Worm (Caenorhabditis elegans) whole organism, midembryonic: Measurements from ENCODE around the gene let-716.

Experiments
- T22C8.4 ChIP-seq: fragments of 200-800 bp; sonication (Bioruptor generic); IDR thresholded peaks from 2 replicates; pipeline ENCODE4 v1.3.6; 2022; ENCODE audit warnings: missing genetic modification characterization, missing compliant biosample characterization
- cog-1 ChIP-seq: sonication (generic microtip); optimal IDR thresholded peaks from 2 replicates; lab custom pipeline; 2016; ENCODE audit warnings: missing genetic modification characterization, missing compliant biosample characterization
- flt-1 ChIP-seq: fragments of 200-800 bp; sonication (Bioruptor generic); IDR thresholded peaks from 2 replicates; pipeline ENCODE4 v1.3.6; 2022; ENCODE audit warnings: missing genetic modification characterization, missing compliant biosample characterization
- klf-2 ChIP-seq: fragments of 200-800 bp; sonication (Bioruptor generic); conservative IDR thresholded peaks from 2 replicates; pipeline ENCODE4 v1.3.6; 2022; ENCODE audit warnings: missing genetic modification reagents, missing genetic modification characterization, missing compliant biosample characterization
- med-1 ChIP-seq: sonication (generic microtip); optimal IDR thresholded peaks from 2 replicates; lab custom pipeline; 2017; ENCODE audit warnings: missing genetic modification characterization, mild to moderate bottlenecking, missing compliant biosample characterization, antibody characterized with exemption, missing genetic modification reagents; ENCODE audit not compliant: insufficient read depth
- ref-1 ChIP-seq: fragments of 200-800 bp; sonication (Bioruptor generic); conservative IDR thresholded peaks from 2 replicates; pipeline ENCODE4 v1.3.6; 2022; ENCODE audit warnings: missing genetic modification reagents, missing genetic modification characterization, missing compliant biosample characterization
- tab-1 ChIP-seq: fragments of 200-800 bp; sonication (Bioruptor generic); IDR thresholded peaks from 2 replicates; pipeline ENCODE4 v1.3.6; 2022; ENCODE audit warnings: missing genetic modification characterization, missing compliant biosample characterization
- ztf-23 ChIP-seq: fragments of 200-800 bp; sonication (Bioruptor generic); IDR thresholded peaks from 2 replicates; pipeline ENCODE4 v1.3.6; 2022; ENCODE audit warnings: missing genetic modification reagents, missing genetic modification characterization, missing compliant biosample characterization
- ztf-29 ChIP-seq: fragments of 200-800 bp; sonication (Bioruptor generic); IDR thresholded peaks from 2 replicates; pipeline ENCODE4 v1.3.6; 2022; ENCODE audit warnings: missing genetic modification reagents, missing genetic modification characterization, missing compliant biosample characterization

The let-716 gene

ce11 chrIII:6430834-6431233 is 47.5 kb downstream of the let-716 start, which contains the start of gene popl-1:
Gene popl-1 (minus strand): TSS chrIII:6430934.
- TF ChIP-seq klf-2 (no peak), ref-1 (GFP tag; lab: Robert Waterston, UW) (no peak), flt-1 (no peak), tab-1 (GFP tag; lab: Robert Waterston, UW) (no peak), med-1 (GFP tag; lab: Kevin White, UChicago) (no peak), T22C8.4 (GFP tag; lab: Robert Waterston, UW) (no peak), ztf-23 (GFP tag; lab: Robert Waterston, UW) (no peak), cog-1 (tag; lab: Kevin White, UChicago) (no peak), ztf-29 (GFP tag; lab: Robert Waterston, UW) (no peak)

ce11 chrIII:6431766-6432228 is 48.4 kb downstream of the let-716 start, which contains the start of the genes mrps-17 and txdc-9:
Gene mrps-17 (minus strand): TSS chrIII:6431798.
Gene txdc-9 (plus strand): TSS chrIII:6432178.
- TF ChIP-seq ztf-23 (GFP tag; lab: Robert Waterston, UW) = no peak
- TF ChIP-seq klf-2 = no peak
- no peak for TF ChIP-seq ztf-29 (GFP tag; lab: Robert Waterston, UW)
- TF ChIP-seq med-1 (GFP tag; lab: Kevin White, UChicago) = no peak
- TF ChIP-seq flt-1 = peak; percentile 68; the same call in 1 of the 2 replicates

DNA sequence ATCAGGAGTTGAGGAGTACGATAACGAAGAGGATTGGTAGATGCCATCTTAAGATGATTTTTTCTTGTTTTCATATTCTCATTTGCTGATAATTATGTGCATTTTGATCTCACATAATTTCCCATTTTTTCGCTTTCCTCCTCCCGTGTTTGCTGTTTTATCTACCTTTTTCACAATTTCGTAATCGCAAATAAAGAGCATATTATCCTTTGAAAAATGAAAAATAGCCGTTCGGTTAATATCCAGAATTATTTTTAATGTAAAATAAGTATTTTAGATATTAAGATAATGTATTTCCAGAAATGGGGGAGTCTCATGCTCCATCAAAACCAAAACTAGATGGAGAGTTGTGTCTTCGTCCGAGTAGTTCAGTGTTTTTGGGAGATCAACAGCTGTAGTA is 49.6 kb downstream of the let-716 start, which contains the start of gene vps-16:
TSS of gene vps-16 (plus strand) at position 301 of the 400 bp plus-strand sequence.
- TF ChIP-seq tab-1 (GFP tag; lab: Robert Waterston, UW) = no peak
- no peak for TF ChIP-seq T22C8.4 (GFP tag; lab: Robert Waterston, UW)
- no peak for TF ChIP-seq ztf-29 (GFP tag; lab: Robert Waterston, UW)
- no peak for TF ChIP-seq ztf-23 (GFP tag; lab: Robert Waterston, UW)
- TF ChIP-seq klf-2 = no peak
- no peak for TF ChIP-seq med-1 (GFP tag; lab: Kevin White, UChicago)
- no peak for TF ChIP-seq flt-1
- no peak for TF ChIP-seq cog-1 (tag; lab: Kevin White, UChicago)
- TF ChIP-seq ref-1 (GFP tag; lab: Robert Waterston, UW) = no peak

ce11 chrIII:6436308-6436707 is 53.0 kb downstream of the let-716 start, which contains the start of gene C05D11.1:
Gene C05D11.1 (plus strand): TSS chrIII:6436608.
- TF ChIP-seq ztf-29 (GFP tag; lab: Robert Waterston, UW) (no peak), cog-1 (tag; lab: Kevin White, UChicago) (no peak), tab-1 (GFP tag; lab: Robert Waterston, UW) (no peak), ztf-23 (GFP tag; lab: Robert Waterston, UW) (no peak), klf-2 (no peak), ref-1 (GFP tag; lab: Robert Waterston, UW) (no peak), flt-1 (no peak), med-1 (GFP tag; lab: Kevin White, UChicago) (no peak), T22C8.4 (GFP tag; lab: Robert Waterston, UW) (no peak)
